Worm (Caenorhabditis elegans) whole organism, L4 larva: ENCODE data around the gene T25D1.1.
A peak's percentile ranks its signal among the peaks of the same experiment; 100 is the strongest.

Experiments used
- Y5F2A.4 ChIP-seq: fragments of 200-800 bp; sonication (Bioruptor generic); optimal IDR thresholded peaks from 2 replicates; lab custom pipeline; 2018; ENCODE audit warnings: mild to moderate bottlenecking, missing genetic modification characterization, missing compliant biosample characterization
- aly-2 ChIP-seq: sonication (generic microtip); optimal IDR thresholded peaks from 2 replicates; lab custom pipeline; 2018; ENCODE audit warnings: missing biosample characterization, missing genetic modification characterization
- ama-1 ChIP-seq: fragments of 150-350 bp; optimal IDR thresholded peaks from 2 replicates; lab custom pipeline; 2014; ENCODE audit warnings: inconsistent platforms, mixed read lengths
- duxl-1 ChIP-seq: sonication (generic microtip); optimal IDR thresholded peaks from 2 replicates; lab custom pipeline; 2016; ENCODE audit warnings: mild to moderate bottlenecking, missing genetic modification characterization, moderate library complexity, missing compliant biosample characterization; ENCODE audit not compliant: poor library complexity
- fos-1 ChIP-seq: fragments of 150-350 bp; optimal IDR thresholded peaks from 2 replicates; lab custom pipeline; 2014; ENCODE audit warnings: missing biosample characterization, missing genetic modification characterization
- jun-1 ChIP-seq: fragments of 150-350 bp; optimal IDR thresholded peaks from 2 replicates; lab custom pipeline; 2014; ENCODE audit warnings: missing biosample characterization, missing genetic modification reagents, missing genetic modification characterization
- lin-15B ChIP-seq: fragments of 150-350 bp; sonication (generic microtip); optimal IDR thresholded peaks from 3 replicates; lab custom pipeline; 2014; ENCODE audit warnings: missing biosample characterization, missing genetic modification characterization
- lin-39 ChIP-seq: fragments of 150-350 bp; optimal IDR thresholded peaks from 2 replicates; lab custom pipeline; 2014; ENCODE audit warnings: missing biosample characterization, missing genetic modification reagents, missing genetic modification characterization
- lir-3 ChIP-seq: sonication (generic microtip); optimal IDR thresholded peaks from 2 replicates; lab custom pipeline; 2016; ENCODE audit warnings: mild to moderate bottlenecking, missing genetic modification characterization, missing compliant biosample characterization
- nhr-237 ChIP-seq: sonication (generic microtip); optimal IDR thresholded peaks from 2 replicates; lab custom pipeline; 2017; ENCODE audit warnings: missing biosample characterization, missing genetic modification characterization
- nhr-28 ChIP-seq: fragments of 150-350 bp; optimal IDR thresholded peaks from 2 replicates; lab custom pipeline; 2014; ENCODE audit warnings: missing biosample characterization, missing genetic modification characterization
- pha-4 ChIP-seq, 2 experiments: fragments of 150-350 bp in 1 of 2; fragments of 200-800 bp in 1 of 2; sonication (Bioruptor generic) in 1 of 2; IDR thresholded peaks in 1 of 2; optimal IDR thresholded peaks in 1 of 2; 2 replicates each; pipeline versions ENCODE4 v1.3.6 to Lab custom; 2014 to 2022; ENCODE audit warnings: missing genetic modification characterization in 2 of 2, missing genetic modification reagents in 2 of 2, missing biosample characterization in 1 of 2, missing compliant biosample characterization in 1 of 2
- snpc-1.2 ChIP-seq: fragments of 200-800 bp; sonication (Bioruptor generic); IDR thresholded peaks from 2 replicates; pipeline ENCODE4 v1.3.6; 2022; ENCODE audit warnings: missing genetic modification reagents, missing genetic modification characterization, missing compliant biosample characterization
- unc-39 ChIP-seq: sonication (generic microtip); optimal IDR thresholded peaks from 2 replicates; lab custom pipeline; 2017; ENCODE audit warnings: missing biosample characterization, missing genetic modification characterization

DNA sequence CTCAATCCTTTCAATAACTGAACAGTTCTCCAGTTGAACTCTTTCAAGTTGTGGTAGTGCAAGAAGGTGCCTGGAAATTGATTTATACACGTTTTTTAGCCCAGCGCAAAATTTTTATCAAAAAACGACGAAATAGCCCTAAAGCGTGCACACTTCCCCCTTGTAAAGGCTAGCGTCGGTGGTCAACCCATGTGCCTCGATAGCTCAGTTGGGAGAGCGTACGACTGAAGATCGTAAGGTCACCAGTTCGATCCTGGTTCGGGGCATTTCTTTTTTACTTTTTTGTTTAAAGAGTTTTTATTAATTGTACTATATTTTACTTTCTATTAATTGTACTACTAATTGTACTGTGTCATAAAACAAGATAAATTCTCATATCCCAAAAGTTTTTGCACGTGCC, 31.7 kb downstream of the T25D1.1 start:
- TF ChIP-seq snpc-1.2 (peak; percentile 77), aly-2 (tag; lab: Kevin White, UChicago) (no peak), lir-3 (tag; lab: Kevin White, UChicago) (no peak), nhr-28 (tag; lab: Kevin White, UChicago) (no peak), pha-4 (GFP tag; IDR thresholded peaks at IDR 0.05; lab: Robert Waterston, UW) (peak; percentile 71; the same call in 1 of the 2 replicates), pha-4 (tag; optimal IDR thresholded peaks at IDR 0.05; lab: Kevin White, UChicago) (no peak), unc-39 (no peak), ama-1 (lab: Kevin White, UChicago) (no peak), lin-15B (tag; lab: Kevin White, UChicago) (no peak), duxl-1 (tag; lab: Kevin White, UChicago) (peak; percentile 24), Y5F2A.4 (no peak), lin-39 (tag; lab: Kevin White, UChicago) (no peak), jun-1 (tag; lab: Kevin White, UChicago) (no peak), nhr-237 (tag; lab: Kevin White, UChicago) (no peak), fos-1 (tag; lab: Kevin White, UChicago) (no peak)
